Fruit fly (Drosophila melanogaster) whole organism, embryonic: ENCODE measurements around the gene foi.
A peak's percentile ranks its signal among the peaks of the same experiment; 100 is the strongest.

Experiments
- Adf1 ChIP-seq: fragments of 200-800 bp; sonication (Bioruptor generic); IDR thresholded peaks from 2 replicates; pipeline ENCODE4 v1.3.6; 2022; ENCODE audit warnings: missing biosample characterization, missing genetic modification characterization
- CG10431 ChIP-seq: fragments of 200-800 bp; sonication (Bioruptor generic); optimal IDR thresholded peaks from 3 replicates; lab custom pipeline; 2018; ENCODE audit warnings: missing biosample characterization, mild to moderate bottlenecking, missing genetic modification characterization
- CG10543 ChIP-seq: fragments of 200-800 bp; sonication (Bioruptor generic); optimal IDR thresholded peaks from 3 replicates; lab custom pipeline; 2017; ENCODE audit warnings: missing biosample characterization, mild to moderate bottlenecking, missing genetic modification characterization, moderate library complexity
- CG11456 ChIP-seq: fragments of 200-800 bp; sonication (Bioruptor generic); IDR thresholded peaks from 3 replicates; pipeline ENCODE4 v1.3.6; 2022; ENCODE audit warnings: missing biosample characterization, missing genetic modification characterization
- CG11560 ChIP-seq: fragments of 200-800 bp; sonication (Bioruptor generic); IDR thresholded peaks from 3 replicates; pipeline ENCODE4 v1.3.6; 2022; ENCODE audit warnings: missing biosample characterization, missing genetic modification characterization
- CG12104 ChIP-seq: fragments of 200-800 bp; sonication (Bioruptor generic); optimal IDR thresholded peaks from 3 replicates; lab custom pipeline; 2016; ENCODE audit warnings: missing biosample characterization, missing genetic modification characterization
- CG12744 ChIP-seq: fragments of 200-800 bp; sonication (Bioruptor generic); optimal IDR thresholded peaks from 2 replicates; lab custom pipeline; 2016; ENCODE audit warnings: missing biosample characterization, missing genetic modification characterization
- CG15269 ChIP-seq: fragments of 200-800 bp; sonication (Bioruptor generic); optimal IDR thresholded peaks from 2 replicates; lab custom pipeline; 2018; ENCODE audit warnings: missing biosample characterization, mild to moderate bottlenecking, missing genetic modification characterization, moderate library complexity
- CG1602 ChIP-seq: fragments of 200-800 bp; sonication (Bioruptor generic); optimal IDR thresholded peaks from 3 replicates; lab custom pipeline; 2016; ENCODE audit warnings: missing biosample characterization, missing genetic modification characterization
- CG1603 ChIP-seq: fragments of 200-800 bp; sonication (Bioruptor generic); optimal IDR thresholded peaks from 2 replicates; lab custom pipeline; 2019; ENCODE audit warnings: missing biosample characterization, mild to moderate bottlenecking, missing genetic modification characterization, moderate library complexity
- CG17912 ChIP-seq: fragments of 200-800 bp; sonication (Bioruptor generic); optimal IDR thresholded peaks from 2 replicates; lab custom pipeline; 2018; ENCODE audit warnings: missing biosample characterization, mild to moderate bottlenecking, missing genetic modification characterization
- CG2116 ChIP-seq: fragments of 200-800 bp; sonication (Bioruptor generic); optimal IDR thresholded peaks from 3 replicates; lab custom pipeline; 2018; ENCODE audit warnings: missing biosample characterization, mild to moderate bottlenecking, missing genetic modification characterization
- CG2202 ChIP-seq: fragments of 200-800 bp; sonication (Bioruptor generic); optimal IDR thresholded peaks from 2 replicates; lab custom pipeline; 2018; ENCODE audit warnings: missing biosample characterization, mild to moderate bottlenecking, missing genetic modification characterization
- CG30020 ChIP-seq: fragments of 200-800 bp; optimal IDR thresholded peaks from 2 replicates; lab custom pipeline; 2019; ENCODE audit warnings: missing biosample characterization, mild to moderate bottlenecking, missing genetic modification characterization, moderate library complexity
- CG33213 ChIP-seq: fragments of 200-800 bp; sonication (Bioruptor generic); optimal IDR thresholded peaks from 3 replicates; lab custom pipeline; 2016; ENCODE audit warnings: missing biosample characterization, missing genetic modification characterization
- CG6175 ChIP-seq: fragments of 200-800 bp; sonication (Bioruptor generic); IDR thresholded peaks from 3 replicates; pipeline ENCODE4 v1.3.6; 2022; ENCODE audit warnings: missing biosample characterization, missing genetic modification characterization
- CG7271 ChIP-seq: fragments of 200-800 bp; sonication (Bioruptor generic); optimal IDR thresholded peaks from 2 replicates; lab custom pipeline; 2018; ENCODE audit warnings: missing biosample characterization, mild to moderate bottlenecking, missing genetic modification characterization, moderate library complexity
- CG7963 ChIP-seq: fragments of 200-800 bp; sonication (Bioruptor generic); IDR thresholded peaks from 3 replicates; pipeline ENCODE4 v1.3.6; 2022; ENCODE audit warnings: missing biosample characterization, missing genetic modification characterization; ENCODE audit not compliant: partially characterized antibody
- CrebB ChIP-seq: fragments of 200-800 bp; sonication (Bioruptor generic); optimal IDR thresholded peaks from 3 replicates; lab custom pipeline; 2018; ENCODE audit warnings: missing biosample characterization, mild to moderate bottlenecking, missing genetic modification characterization
- D ChIP-seq, 2 experiments: fragments of 200-800 bp in 1 of 2; fragments of >200 bp in 1 of 2; sonication (Bioruptor generic) in 1 of 2; optimal IDR thresholded peaks; 2 replicates in 1 of 2; 3 replicates in 1 of 2; lab custom pipeline; 2017; ENCODE audit warnings: mild to moderate bottlenecking in 1 of 2, missing biosample characterization in 1 of 2, missing genetic modification characterization in 1 of 2, missing genetic modification reagents in 1 of 2
- D19A ChIP-seq: fragments of 200-800 bp; optimal IDR thresholded peaks from 3 replicates; lab custom pipeline; 2019; ENCODE audit warnings: missing biosample characterization, mild to moderate bottlenecking, missing genetic modification characterization, moderate library complexity
- Dll ChIP-seq: fragments of 200-800 bp; sonication (Bioruptor generic); IDR thresholded peaks from 4 replicates; pipeline ENCODE4 v1.3.6; 2022; ENCODE audit warnings: missing biosample characterization, missing genetic modification characterization; ENCODE audit not compliant: partially characterized antibody
- Doc2 ChIP-seq: fragments of 200-800 bp; sonication (Bioruptor generic); IDR thresholded peaks from 2 replicates; pipeline ENCODE4 v1.3.6; 2022; ENCODE audit warnings: missing biosample characterization, missing genetic modification characterization
- Dref ChIP-seq: fragments of 200-800 bp; sonication (Bioruptor generic); IDR thresholded peaks from 2 replicates; pipeline ENCODE4 v1.3.6; 2022; ENCODE audit warnings: missing biosample characterization, missing genetic modification characterization
- Ets97D ChIP-seq: fragments of 200-800 bp; sonication (Bioruptor generic); optimal IDR thresholded peaks from 3 replicates; lab custom pipeline; 2016; ENCODE audit warnings: missing biosample characterization, missing genetic modification characterization
- Fer3 ChIP-seq: fragments of 200-800 bp; sonication (Bioruptor generic); optimal IDR thresholded peaks from 2 replicates; lab custom pipeline; 2018; ENCODE audit warnings: missing biosample characterization, mild to moderate bottlenecking, missing genetic modification characterization, moderate library complexity
- HLH54F ChIP-seq: fragments of 200-800 bp; sonication (Bioruptor generic); optimal IDR thresholded peaks from 3 replicates; lab custom pipeline; 2016; ENCODE audit warnings: missing biosample characterization, missing genetic modification characterization
- Hmx ChIP-seq: fragments of 200-800 bp; sonication (Bioruptor generic); optimal IDR thresholded peaks from 2 replicates; lab custom pipeline; 2016; ENCODE audit warnings: missing biosample characterization, missing genetic modification characterization
- Lpt ChIP-seq: fragments of >200 bp; optimal IDR thresholded peaks from 2 replicates; lab custom pipeline; 2018; ENCODE audit warnings: missing biosample characterization, missing genetic modification characterization
- Med ChIP-seq: fragments of 200-800 bp; sonication (Bioruptor generic); peaks from one replicate; lab custom pipeline; 2016; ENCODE audit warnings: missing biosample characterization, missing genetic modification characterization, mild to moderate bottlenecking, inconsistent platforms, moderate library complexity
- Mes4 ChIP-seq: fragments of 200-800 bp; sonication (Bioruptor generic); optimal IDR thresholded peaks from 2 replicates; lab custom pipeline; 2016; ENCODE audit warnings: missing biosample characterization, missing genetic modification characterization
- NC2β ChIP-seq: fragments of 200-800 bp; sonication (Bioruptor generic); optimal IDR thresholded peaks from 2 replicates; lab custom pipeline; 2016; ENCODE audit warnings: missing biosample characterization, missing genetic modification characterization
- Ptx1 ChIP-seq: fragments of 200-800 bp; sonication (Bioruptor generic); IDR thresholded peaks from 2 replicates; pipeline ENCODE4 v1.3.6; 2022; ENCODE audit warnings: missing biosample characterization, missing genetic modification characterization
- Ravus ChIP-seq: fragments of 200-800 bp; sonication (Bioruptor generic); IDR thresholded peaks from 2 replicates; pipeline ENCODE4 v1.3.6; 2022; ENCODE audit warnings: missing biosample characterization, missing genetic modification characterization
- Scr ChIP-seq: fragments of 200-800 bp; sonication (Bioruptor generic); IDR thresholded peaks from 2 replicates; pipeline ENCODE4 v1.3.6; 2022; ENCODE audit warnings: missing biosample characterization, missing genetic modification characterization; ENCODE audit not compliant: partially characterized antibody
- Sry-β ChIP-seq: fragments of 200-800 bp; sonication (Bioruptor generic); optimal IDR thresholded peaks from 2 replicates; lab custom pipeline; 2018; ENCODE audit warnings: missing biosample characterization, mild to moderate bottlenecking, missing genetic modification characterization, moderate library complexity
- ash1 ChIP-seq: fragments of 200-800 bp; sonication (Bioruptor generic); optimal IDR thresholded peaks from 2 replicates; lab custom pipeline; 2018; ENCODE audit warnings: missing biosample characterization, mild to moderate bottlenecking, missing genetic modification characterization
- cwo ChIP-seq: fragments of 200-800 bp; sonication (Bioruptor generic); optimal IDR thresholded peaks from 3 replicates; lab custom pipeline; 2017; ENCODE audit warnings: missing biosample characterization, missing genetic modification characterization, mild to moderate bottlenecking, moderate library complexity, missing genetic modification reagents
- disco-r ChIP-seq: fragments of 200-800 bp; sonication (Bioruptor generic); optimal IDR thresholded peaks from 2 replicates; lab custom pipeline; 2016; ENCODE audit warnings: missing biosample characterization, missing genetic modification characterization
- gce ChIP-seq: fragments of 200-800 bp; sonication (Bioruptor generic); IDR thresholded peaks from 3 replicates; pipeline ENCODE4 v1.3.6; 2022; ENCODE audit warnings: missing biosample characterization, missing genetic modification characterization
- mld ChIP-seq: fragments of 200-800 bp; sonication (Bioruptor generic); IDR thresholded peaks from 3 replicates; pipeline ENCODE4 v1.3.6; 2022; ENCODE audit warnings: missing biosample characterization, missing genetic modification characterization; ENCODE audit not compliant: partially characterized antibody
- nom ChIP-seq: fragments of 200-800 bp; sonication (Bioruptor generic); optimal IDR thresholded peaks from 2 replicates; lab custom pipeline; 2017; ENCODE audit warnings: missing biosample characterization, missing genetic modification characterization, mild to moderate bottlenecking, moderate library complexity, missing genetic modification reagents
- peb ChIP-seq: fragments of 200-800 bp; sonication (Bioruptor generic); IDR thresholded peaks from 2 replicates; pipeline ENCODE4 v1.3.6; 2022; ENCODE audit warnings: missing biosample characterization, missing genetic modification characterization
- pum ChIP-seq: fragments of 200-800 bp; sonication (Bioruptor generic); optimal IDR thresholded peaks from 2 replicates; lab custom pipeline; 2016; ENCODE audit warnings: missing biosample characterization, missing genetic modification characterization
- salm ChIP-seq: fragments of 200-800 bp; sonication (Bioruptor generic); optimal IDR thresholded peaks from 2 replicates; lab custom pipeline; 2018; ENCODE audit warnings: missing biosample characterization, mild to moderate bottlenecking, missing genetic modification characterization
- sug ChIP-seq: fragments of 200-800 bp; optimal IDR thresholded peaks from 2 replicates; lab custom pipeline; 2019; ENCODE audit warnings: missing biosample characterization, mild to moderate bottlenecking, missing genetic modification characterization, moderate library complexity
- trh ChIP-seq: fragments of 200-800 bp; sonication (Bioruptor generic); optimal IDR thresholded peaks from 2 replicates; lab custom pipeline; 2016; ENCODE audit warnings: missing biosample characterization, missing genetic modification characterization
- vnd ChIP-seq: fragments of 200-800 bp; sonication (Bioruptor generic); IDR thresholded peaks from 3 replicates; pipeline ENCODE4 v1.3.6; 2022; ENCODE audit warnings: missing biosample characterization, missing genetic modification characterization; ENCODE audit not compliant: partially characterized antibody

foi gene

dm6 chr3L:8534386-8535306, 9.6 kb downstream of the foi start, which contains the start of gene ergic53:
ergic53 (plus strand) TSS chr3L:8534977.
- TF ChIP-seq CG10543 (no peak), Hmx (GFP tag; lab: Kevin White, UChicago) (no peak), disco-r (GFP tag; lab: Kevin White, UChicago) (peak; percentile 41), CG10431 (no peak), Ptx1 (GFP tag; lab: Robert Waterston, UW) (no peak), cwo (GFP tag; lab: Kevin White, UChicago) (no peak), Lpt (no peak), CG1602 (GFP tag; lab: Kevin White, UChicago) (no peak), CG12104 (no peak), CrebB (tag; lab: Kevin White, UChicago) (no peak), CG12744 (no peak), CG6175 (no peak), Mes4 (GFP tag; lab: Kevin White, UChicago) (no peak), Ets97D (GFP tag; lab: Kevin White, UChicago) (no peak), CG33213 (GFP tag; lab: Kevin White, UChicago) (no peak), D19A (tag; lab: Kevin White, UChicago) (no peak), sug (peak; percentile 28), vnd (GFP tag; lab: Robert Waterston, UW) (peak; percentile 79), Fer3 (tag; lab: Kevin White, UChicago) (no peak), CG15269 (tag; lab: Kevin White, UChicago) (no peak), trh (GFP tag; lab: Kevin White, UChicago) (no peak), Adf1 (GFP tag; lab: Robert Waterston, UW) (peak; percentile 41), CG11560 (tag; lab: Robert Waterston, UW) (no peak), D (optimal IDR thresholded peaks at IDR 0.05; lab: Kevin White, UChicago) (no peak), D (GFP tag; optimal IDR thresholded peaks at IDR 0.05; lab: Kevin White, UChicago) (no peak), CG7271 (tag; lab: Kevin White, UChicago) (no peak), CG2116 (GFP tag; lab: Kevin White, UChicago) (peak; percentile 74), Sry-β (no peak), nom (GFP tag; lab: Kevin White, UChicago) (no peak), salm (tag; lab: Kevin White, UChicago) (no peak), CG11456 (GFP tag; lab: Robert Waterston, UW) (no peak), CG17912 (GFP tag; lab: Kevin White, UChicago) (no peak), peb (GFP tag; lab: Robert Waterston, UW) (no peak), CG7963 (GFP tag; lab: Robert Waterston, UW) (peak; percentile 73; the same call in 2 of the 3 replicates), Doc2 (GFP tag; lab: Robert Waterston, UW) (no peak), ash1 (GFP tag; lab: Kevin White, UChicago) (no peak), Ravus (no peak), Dll (GFP tag; lab: Robert Waterston, UW) (peak; percentile 78), HLH54F (no peak), CG30020 (tag; lab: Kevin White, UChicago) (peak; percentile 18), Med (GFP tag; lab: Kevin White, UChicago) (peak; percentile 71), gce (GFP tag; lab: Robert Waterston, UW) (no peak), CG1603 (tag; lab: Kevin White, UChicago) (no peak), pum (GFP tag; lab: Kevin White, UChicago) (no peak), CG2202 (tag; lab: Kevin White, UChicago) (no peak), mld (GFP tag; lab: Robert Waterston, UW) (peak; percentile 32; the same call in 2 of the 3 replicates), Scr (GFP tag; lab: Robert Waterston, UW) (peak; percentile 75), Dref (GFP tag; lab: Robert Waterston, UW) (peak; percentile 82), NC2β (no peak)
